Worm (Caenorhabditis elegans): ENCODE data around the gene lgc-40.

Gene lgc-40

ce11 chrX:2385453-2385852, 25.6 kb downstream of the lgc-40 start, which contains the start of gene F47G3.1:
F47G3.1 (plus strand) TSS chrX:2385753.
- TF ChIP-seq bed-2 (GFP tag; IDR thresholded peaks at IDR 0.05) (no peak), Y95B8A.8 (GFP tag; IDR thresholded peaks at IDR 0.05) (no peak), zfh-2 (GFP tag; conservative IDR thresholded peaks at IDR 0.05) (peak; percentile 45; the same call in 1 of the 2 replicates)

- TF ChIP-seq nfyb-1 (GFP tag; IDR thresholded peaks at IDR 0.05) (0 out of 2 replicates have a peak, but pooled peaks have one; percentile 15), nfya-1 (tag; optimal IDR thresholded peaks at IDR 0.05; ENCODE audit: borderline replicate concordance, insufficient read depth) (no peak), F37B4.10 (GFP tag; IDR thresholded peaks at IDR 0.05) (no peak), mel-28 (tag; optimal IDR thresholded peaks at IDR 0.05; ENCODE audit: borderline replicate concordance) (no peak), akir-1 (GFP tag; optimal IDR thresholded peaks at IDR 0.05) (no peak)
Observed at ce11 chrX:2386922-2387566, 27.1 kb downstream of the lgc-40 start.

- TF ChIP-seq ZK185.1 (tag; optimal IDR thresholded peaks at IDR 0.05; ENCODE audit: poor library complexity, severe bottlenecking): no peak
- TF ChIP-seq ceh-79 (tag; optimal IDR thresholded peaks at IDR 0.05): no peak
- TF ChIP-seq Y67H2A.10 (GFP tag; conservative IDR thresholded peaks at IDR 0.05): no peak
- TF ChIP-seq nhr-90 (tag; optimal IDR thresholded peaks at IDR 0.05): no peak
- TF ChIP-seq ceh-27 (GFP tag; optimal IDR thresholded peaks at IDR 0.05): no peak
- TF ChIP-seq rcor-1 (GFP tag; IDR thresholded peaks at IDR 0.05): no peak
- no peak for TF ChIP-seq ztf-6 (GFP tag; IDR thresholded peaks at IDR 0.05)
- no peak for TF ChIP-seq nfyb-1 (GFP tag; IDR thresholded peaks at IDR 0.05)
- no peak for TF ChIP-seq gei-17 (GFP tag; optimal IDR thresholded peaks at IDR 0.05)
Observed at ce11 chrX:2394983-2395382, 35.1 kb downstream of the lgc-40 start, which contains the start of gene C43H6.6. C43H6.6 (plus strand) TSS chrX:2395283.

ce11 chrX:2401883-2402282, 42.0 kb downstream of the lgc-40 start, which contains the start of gene dhhc-9:
dhhc-9 (minus strand) TSS chrX:2402036.
- TF ChIP-seq pha-4 (tag; optimal IDR thresholded peaks at IDR 0.05): no peak
- no peak for TF ChIP-seq repo-1 (tag; optimal IDR thresholded peaks at IDR 0.05)
- TF ChIP-seq egrh-3 (GFP tag; IDR thresholded peaks at IDR 0.05): no peak
- peak; percentile 97 for TF ChIP-seq hmg-1.2 (GFP tag; IDR thresholded peaks at IDR 0.05)
- peak; percentile 52 for TF ChIP-seq nhr-80 (tag; optimal IDR thresholded peaks at IDR 0.05)
- no peak for TF ChIP-seq unc-130 (GFP tag; optimal IDR thresholded peaks at IDR 0.05)
- TF ChIP-seq K11D2.4 (GFP tag; IDR thresholded peaks at IDR 0.05): 0 out of 2 replicates have a peak, but pooled peaks have one; percentile 40
- no peak for TF ChIP-seq mes-4 (tag; optimal IDR thresholded peaks at IDR 0.05)
- TF ChIP-seq ztf-28 (GFP tag; IDR thresholded peaks at IDR 0.05): no peak
- no peak for TF ChIP-seq F23B12.7 (tag; optimal IDR thresholded peaks at IDR 0.05; ENCODE audit: insufficient read depth)
- TF ChIP-seq D2030.7 (GFP tag; IDR thresholded peaks at IDR 0.05): no peak
- TF ChIP-seq nhr-120 (GFP tag; IDR thresholded peaks at IDR 0.05): no peak
- TF ChIP-seq madf-10 (tag; optimal IDR thresholded peaks at IDR 0.05): no peak
- no peak for TF ChIP-seq Y53F4B.3 (GFP tag; IDR thresholded peaks at IDR 0.05)
- TF ChIP-seq ekl-4 (GFP tag; IDR thresholded peaks at IDR 0.05): no peak
- TF ChIP-seq F10E7.11 (tag; optimal IDR thresholded peaks at IDR 0.05): no peak
- TF ChIP-seq ets-4 (GFP tag; optimal IDR thresholded peaks at IDR 0.05): no peak
- TF ChIP-seq hsf-1 (GFP tag; IDR thresholded peaks at IDR 0.05): no peak
- 0 out of 2 replicates have a peak, but pooled peaks have one; percentile 70 for TF ChIP-seq Y56A3A.18 (GFP tag; IDR thresholded peaks at IDR 0.05)
- no peak for TF ChIP-seq nhr-179 (tag; optimal IDR thresholded peaks at IDR 0.05)
- TF ChIP-seq dpff-1 (tag; optimal IDR thresholded peaks at IDR 0.05): no peak
- TF ChIP-seq lin-40 (tag; optimal IDR thresholded peaks at IDR 0.05): peak; percentile 66
- TF ChIP-seq F39B2.1 (GFP tag; IDR thresholded peaks at IDR 0.05): no peak
- no peak for TF ChIP-seq ceh-40 (GFP tag; IDR thresholded peaks at IDR 0.05)
- peak; percentile 27 for TF ChIP-seq K12H6.12 (tag; optimal IDR thresholded peaks at IDR 0.05)
- no peak for TF ChIP-seq snpc-4 (GFP tag; optimal IDR thresholded peaks at IDR 0.05)
- TF ChIP-seq snpc-4 (tag; optimal IDR thresholded peaks at IDR 0.05): peak in 1 of 4 experiments; percentile 7
- no peak for TF ChIP-seq nfyb-1 (GFP tag; IDR thresholded peaks at IDR 0.05)
- TF ChIP-seq Y67H2A.10 (GFP tag; conservative IDR thresholded peaks at IDR 0.05): no peak
- TF ChIP-seq dpl-1 (GFP tag; optimal IDR thresholded peaks at IDR 0.05): no peak

Data from whole organism, young adult.